Fruit fly (Drosophila melanogaster) whole organism, embryonic: Measurements from ENCODE around the gene Obp99a.

Source experiments
- BtbVII ChIP-seq: fragments of 200-800 bp; sonication (Bioruptor generic); optimal IDR thresholded peaks from 3 replicates; lab custom pipeline; 2017; ENCODE audit warnings: missing biosample characterization, mild to moderate bottlenecking, missing genetic modification characterization
- CG10147 ChIP-seq: fragments of 200-800 bp; sonication (Bioruptor generic); optimal IDR thresholded peaks from 2 replicates; lab custom pipeline; 2019; ENCODE audit warnings: missing biosample characterization, mild to moderate bottlenecking, missing genetic modification characterization, moderate library complexity
- CG1024 ChIP-seq: fragments of 200-800 bp; sonication (Bioruptor generic); IDR thresholded peaks from 2 replicates; pipeline ENCODE4 v1.3.6; 2022; ENCODE audit warnings: missing biosample characterization, missing genetic modification characterization
- CG10979 ChIP-seq: fragments of 200-800 bp; sonication (Bioruptor generic); optimal IDR thresholded peaks from 2 replicates; lab custom pipeline; 2018; ENCODE audit warnings: missing biosample characterization, mild to moderate bottlenecking, missing genetic modification characterization, moderate library complexity
- CG11398 ChIP-seq: fragments of 200-800 bp; sonication (Bioruptor generic); optimal IDR thresholded peaks from 2 replicates; lab custom pipeline; 2016; ENCODE audit warnings: missing biosample characterization, missing genetic modification characterization
- CG12104 ChIP-seq: fragments of 200-800 bp; sonication (Bioruptor generic); optimal IDR thresholded peaks from 3 replicates; lab custom pipeline; 2016; ENCODE audit warnings: missing biosample characterization, missing genetic modification characterization
- CG12155 ChIP-seq: fragments of 200-800 bp; sonication (Bioruptor generic); optimal IDR thresholded peaks from 3 replicates; lab custom pipeline; 2016; ENCODE audit warnings: missing biosample characterization, missing genetic modification characterization
- CG13424 ChIP-seq: fragments of 200-800 bp; sonication (Bioruptor generic); optimal IDR thresholded peaks from 2 replicates; lab custom pipeline; 2019; ENCODE audit warnings: missing biosample characterization, mild to moderate bottlenecking, missing genetic modification characterization, moderate library complexity
- CG13894 ChIP-seq: fragments of 200-800 bp; sonication (Bioruptor generic); optimal IDR thresholded peaks from 3 replicates; lab custom pipeline; 2018; ENCODE audit warnings: missing biosample characterization, mild to moderate bottlenecking, missing genetic modification characterization, moderate library complexity
- CG15514 ChIP-seq: fragments of 200-800 bp; sonication (Bioruptor generic); optimal IDR thresholded peaks from 3 replicates; lab custom pipeline; 2017; ENCODE audit warnings: missing biosample characterization, missing genetic modification characterization, mild to moderate bottlenecking, moderate library complexity, missing genetic modification reagents
- CG1603 ChIP-seq: fragments of 200-800 bp; sonication (Bioruptor generic); optimal IDR thresholded peaks from 2 replicates; lab custom pipeline; 2019; ENCODE audit warnings: missing biosample characterization, mild to moderate bottlenecking, missing genetic modification characterization, moderate library complexity
- CG16779 ChIP-seq: fragments of 200-800 bp; sonication (Bioruptor generic); IDR thresholded peaks from 2 replicates; pipeline ENCODE4 v1.3.6; 2022; ENCODE audit warnings: missing biosample characterization, missing genetic modification characterization
- CG17359 ChIP-seq: fragments of 200-800 bp; sonication (Bioruptor generic); optimal IDR thresholded peaks from 3 replicates; lab custom pipeline; 2018; ENCODE audit warnings: missing biosample characterization, mild to moderate bottlenecking, missing genetic modification characterization, moderate library complexity
- CG18619 ChIP-seq: fragments of 200-800 bp; sonication (Bioruptor generic); optimal IDR thresholded peaks from 3 replicates; lab custom pipeline; 2017; ENCODE audit warnings: missing biosample characterization, mild to moderate bottlenecking, missing genetic modification characterization
- CG34224 ChIP-seq: fragments of 200-800 bp; sonication (Bioruptor generic); IDR thresholded peaks from 3 replicates; pipeline ENCODE4 v1.3.6; 2022; ENCODE audit warnings: missing biosample characterization, missing genetic modification characterization; ENCODE audit not compliant: partially characterized antibody
- CG4404 ChIP-seq: fragments of 200-800 bp; sonication (Bioruptor generic); IDR thresholded peaks from 2 replicates; pipeline ENCODE4 v1.3.6; 2022; ENCODE audit warnings: missing biosample characterization, missing genetic modification characterization
- CG4424 ChIP-seq: fragments of 200-800 bp; sonication (Bioruptor generic); optimal IDR thresholded peaks from 3 replicates; lab custom pipeline; 2016; ENCODE audit warnings: missing biosample characterization, missing genetic modification characterization
- CG5180 ChIP-seq: fragments of 200-800 bp; sonication (Bioruptor generic); optimal IDR thresholded peaks from 3 replicates; lab custom pipeline; 2017; ENCODE audit warnings: missing biosample characterization, missing genetic modification characterization, mild to moderate bottlenecking, moderate library complexity, missing genetic modification reagents
- CG7786 ChIP-seq: fragments of 200-800 bp; sonication (Bioruptor generic); optimal IDR thresholded peaks from 2 replicates; lab custom pipeline; 2016; ENCODE audit warnings: missing biosample characterization, missing genetic modification characterization
- CG8359 ChIP-seq: fragments of 200-800 bp; sonication (Bioruptor generic); optimal IDR thresholded peaks from 2 replicates; lab custom pipeline; 2017; ENCODE audit warnings: missing biosample characterization, mild to moderate bottlenecking, missing genetic modification characterization, borderline replicate concordance
- CG9215 ChIP-seq: fragments of 200-800 bp; sonication (Bioruptor generic); IDR thresholded peaks from 2 replicates; pipeline ENCODE4 v1.3.6; 2022; ENCODE audit warnings: missing biosample characterization, missing genetic modification characterization
- CG9727 ChIP-seq: fragments of 200-800 bp; sonication (Bioruptor generic); optimal IDR thresholded peaks from 3 replicates; lab custom pipeline; 2017; ENCODE audit warnings: missing biosample characterization, mild to moderate bottlenecking, missing genetic modification characterization
- CG9817 ChIP-seq: fragments of 200-800 bp; sonication (Bioruptor generic); optimal IDR thresholded peaks from 2 replicates; lab custom pipeline; 2018; ENCODE audit warnings: missing biosample characterization, mild to moderate bottlenecking, missing genetic modification characterization, moderate library complexity
- CG9932 ChIP-seq: fragments of 200-800 bp; sonication (Bioruptor generic); IDR thresholded peaks from 2 replicates; pipeline ENCODE4 v1.3.6; 2022; ENCODE audit warnings: missing biosample characterization, missing genetic modification characterization
- Dek ChIP-seq: fragments of 200-800 bp; sonication (Bioruptor generic); optimal IDR thresholded peaks from 3 replicates; lab custom pipeline; 2019; ENCODE audit warnings: missing biosample characterization, mild to moderate bottlenecking, missing genetic modification characterization, moderate library complexity
- HHEX ChIP-seq: fragments of 200-800 bp; sonication (Bioruptor generic); optimal IDR thresholded peaks from 3 replicates; lab custom pipeline; 2017; ENCODE audit warnings: missing biosample characterization, mild to moderate bottlenecking, missing genetic modification characterization, missing genetic modification reagents
- HLH4C ChIP-seq: fragments of 200-800 bp; sonication (Bioruptor generic); IDR thresholded peaks from 3 replicates; pipeline ENCODE4 v1.3.6; 2022; ENCODE audit warnings: missing biosample characterization, missing genetic modification characterization; ENCODE audit not compliant: partially characterized antibody
- Hmx ChIP-seq: fragments of 200-800 bp; sonication (Bioruptor generic); optimal IDR thresholded peaks from 2 replicates; lab custom pipeline; 2016; ENCODE audit warnings: missing biosample characterization, missing genetic modification characterization
- MTF-1 ChIP-seq: fragments of 200-800 bp; sonication (Bioruptor generic); optimal IDR thresholded peaks from 2 replicates; lab custom pipeline; 2018; ENCODE audit warnings: missing biosample characterization, mild to moderate bottlenecking, missing genetic modification characterization, borderline replicate concordance
- Neu2 ChIP-seq: fragments of 200-800 bp; sonication (Bioruptor generic); optimal IDR thresholded peaks from 3 replicates; lab custom pipeline; 2016; ENCODE audit warnings: missing biosample characterization, missing genetic modification characterization, borderline replicate concordance
- Oli ChIP-seq: fragments of 200-800 bp; sonication (Bioruptor generic); optimal IDR thresholded peaks from 2 replicates; lab custom pipeline; 2018; ENCODE audit warnings: missing biosample characterization, mild to moderate bottlenecking, missing genetic modification characterization, moderate library complexity
- Sox100B ChIP-seq: fragments of 200-800 bp; sonication (Bioruptor generic); optimal IDR thresholded peaks from 3 replicates; lab custom pipeline; 2018; ENCODE audit warnings: missing biosample characterization, mild to moderate bottlenecking, missing genetic modification characterization
- Ssrp ChIP-seq: fragments of 200-800 bp; sonication (Bioruptor generic); optimal IDR thresholded peaks from 2 replicates; lab custom pipeline; 2018; ENCODE audit warnings: missing biosample characterization, mild to moderate bottlenecking, missing genetic modification characterization, moderate library complexity
- Xbp1 ChIP-seq: fragments of 200-800 bp; sonication (Bioruptor generic); optimal IDR thresholded peaks from 3 replicates; lab custom pipeline; 2016; ENCODE audit warnings: missing biosample characterization, mild to moderate bottlenecking, missing genetic modification characterization
- amos ChIP-seq: fragments of 200-800 bp; sonication (Bioruptor generic); IDR thresholded peaks from 2 replicates; pipeline ENCODE4 v1.3.6; 2022; ENCODE audit warnings: missing biosample characterization, missing genetic modification characterization; ENCODE audit not compliant: partially characterized antibody
- az2 ChIP-seq: fragments of 200-800 bp; sonication (Bioruptor generic); optimal IDR thresholded peaks from 3 replicates; lab custom pipeline; 2016; ENCODE audit warnings: missing biosample characterization, missing genetic modification characterization
- crc ChIP-seq: fragments of 200-800 bp; sonication (Bioruptor generic); optimal IDR thresholded peaks from 2 replicates; lab custom pipeline; 2016; ENCODE audit warnings: missing biosample characterization, missing genetic modification characterization
- eyg ChIP-seq: fragments of 200-800 bp; sonication (Bioruptor generic); optimal IDR thresholded peaks from 3 replicates; lab custom pipeline; 2016; ENCODE audit warnings: missing biosample characterization, missing genetic modification characterization
- fd96Cb ChIP-seq: fragments of 200-800 bp; sonication (Bioruptor generic); optimal IDR thresholded peaks from 2 replicates; lab custom pipeline; 2018; ENCODE audit warnings: missing biosample characterization, mild to moderate bottlenecking, missing genetic modification characterization, moderate library complexity
- grau ChIP-seq: fragments of 200-800 bp; optimal IDR thresholded peaks from 3 replicates; lab custom pipeline; 2019; ENCODE audit warnings: missing biosample characterization, mild to moderate bottlenecking, missing genetic modification characterization, moderate library complexity
- her ChIP-seq: fragments of 200-800 bp; sonication (Bioruptor generic); optimal IDR thresholded peaks from 2 replicates; lab custom pipeline; 2016; ENCODE audit warnings: missing biosample characterization, missing genetic modification characterization
- lab ChIP-seq: fragments of 200-800 bp; sonication (Bioruptor generic); optimal IDR thresholded peaks from 3 replicates; lab custom pipeline; 2017; ENCODE audit warnings: missing biosample characterization, missing genetic modification characterization, mild to moderate bottlenecking, moderate library complexity, missing genetic modification reagents
- pan ChIP-seq, 4 experiments: fragments of >200 bp in 3 of 4; fragments of 200-800 bp in 1 of 4; sonication (Bioruptor generic) in 1 of 4; optimal IDR thresholded peaks in 3 of 4; IDR thresholded peaks in 1 of 4; 2 replicates each; pipeline versions ENCODE4 v1.3.6 to Lab custom; 2017 to 2022; ENCODE audit warnings: missing biosample characterization in 2 of 4, missing genetic modification characterization in 2 of 4, mixed read lengths in 1 of 4
- pnt ChIP-seq: fragments of 200-800 bp; sonication (Bioruptor generic); optimal IDR thresholded peaks from 3 replicates; lab custom pipeline; 2016; ENCODE audit warnings: missing biosample characterization, missing genetic modification characterization
- sisA ChIP-seq: fragments of 200-800 bp; sonication (Bioruptor generic); IDR thresholded peaks from 2 replicates; pipeline ENCODE4 v1.3.6; 2022; ENCODE audit warnings: missing biosample characterization, missing genetic modification characterization
- tap ChIP-seq: fragments of 200-800 bp; optimal IDR thresholded peaks from 3 replicates; lab custom pipeline; 2019; ENCODE audit warnings: missing biosample characterization, mild to moderate bottlenecking, missing genetic modification characterization, moderate library complexity
- tio ChIP-seq: fragments of 200-800 bp; sonication (Bioruptor generic); optimal IDR thresholded peaks from 2 replicates; lab custom pipeline; 2017; ENCODE audit warnings: missing biosample characterization, missing genetic modification characterization, inconsistent platforms
- trh ChIP-seq: fragments of 200-800 bp; sonication (Bioruptor generic); optimal IDR thresholded peaks from 2 replicates; lab custom pipeline; 2016; ENCODE audit warnings: missing biosample characterization, missing genetic modification characterization
- wek ChIP-seq: fragments of 200-800 bp; sonication (Bioruptor generic); optimal IDR thresholded peaks from 3 replicates; lab custom pipeline; 2018; ENCODE audit warnings: missing biosample characterization, mild to moderate bottlenecking, missing genetic modification characterization, moderate library complexity

Obp99a gene

dm6 chr3R:29625883-29626282, 45.6 kb upstream of the Obp99a start (continued):
- peak; percentile 18 for TF ChIP-seq tio
- no peak for TF ChIP-seq amos (GFP tag; lab: Robert Waterston, UW)
- TF ChIP-seq CG12104 (GFP tag; lab: Kevin White, UChicago), result no peak
- TF ChIP-seq CG7786, result no peak
- no peak for TF ChIP-seq Sox100B
- peak; percentile 33; the same call in 1 of the 2 replicates for TF ChIP-seq sisA (GFP tag; lab: Robert Waterston, UW)
- no peak for TF ChIP-seq Neu2 (GFP tag; lab: Kevin White, UChicago)
- no peak for TF ChIP-seq CG34224 (GFP tag; lab: Robert Waterston, UW)
- peak; percentile 21 for TF ChIP-seq tap (tag; lab: Kevin White, UChicago)
- TF ChIP-seq CG15514 (GFP tag; lab: Kevin White, UChicago), result peak; percentile 17
- TF ChIP-seq Xbp1 (GFP tag; lab: Kevin White, UChicago), result peak; percentile 37
- TF ChIP-seq CG17359, result peak; percentile 35
- no peak for TF ChIP-seq CG11398
- TF ChIP-seq Hmx (GFP tag; lab: Kevin White, UChicago), result no peak
- TF ChIP-seq az2 (GFP tag; lab: Kevin White, UChicago), result peak; percentile 40
- TF ChIP-seq CG1024 (GFP tag; lab: Robert Waterston, UW), result 0 out of 2 replicates have a peak, but pooled peaks have one; percentile 10
- peak; percentile 45 for TF ChIP-seq grau (tag; lab: Kevin White, UChicago)
- peak; percentile 41 for TF ChIP-seq CG13424 (tag; lab: Kevin White, UChicago)
- TF ChIP-seq CG9932 (GFP tag; lab: Robert Waterston, UW), result no peak
- peak; percentile 28 for TF ChIP-seq CG10979 (tag; lab: Kevin White, UChicago)
- TF ChIP-seq CG18619 (GFP tag; lab: Kevin White, UChicago), result peak; percentile 7
- TF ChIP-seq lab (GFP tag; lab: Kevin White, UChicago), result peak; percentile 76
- peak; percentile 50 for TF ChIP-seq CG1603 (tag; lab: Kevin White, UChicago)
- TF ChIP-seq BtbVII (GFP tag; lab: Kevin White, UChicago), result peak; percentile 26
- TF ChIP-seq trh (GFP tag; lab: Kevin White, UChicago), result no peak
- no peak for TF ChIP-seq CG16779 (GFP tag; lab: Robert Waterston, UW)
- no peak for TF ChIP-seq pan (optimal IDR thresholded peaks at IDR 0.05; lab: Kevin White, UChicago)
- peak in 1 of 2 experiments; percentile 49 for TF ChIP-seq pan (GFP tag; optimal IDR thresholded peaks at IDR 0.05 in 1 of 2, IDR thresholded peaks at IDR 0.05 in 1 of 2)
- no peak for TF ChIP-seq CG5180 (GFP tag; lab: Kevin White, UChicago)
- TF ChIP-seq CG9727 (GFP tag; lab: Kevin White, UChicago), result peak; percentile 30
- no peak for TF ChIP-seq wek (GFP tag; lab: Kevin White, UChicago)
- 0 out of 2 replicates have a peak, but pooled peaks have one; percentile 13 for TF ChIP-seq CG9215 (GFP tag; lab: Robert Waterston, UW)
- TF ChIP-seq CG8359 (GFP tag; lab: Kevin White, UChicago), result no peak
- TF ChIP-seq Ssrp, result peak; percentile 30
- TF ChIP-seq pnt, result no peak
- TF ChIP-seq her (GFP tag; lab: Kevin White, UChicago), result no peak
- peak; percentile 45 for TF ChIP-seq CG4424
- TF ChIP-seq Oli (tag; lab: Kevin White, UChicago), result peak; percentile 26
- no peak for TF ChIP-seq MTF-1 (GFP tag; lab: Kevin White, UChicago)
- TF ChIP-seq CG10147 (GFP tag; lab: Kevin White, UChicago), result peak; percentile 38
- no peak for TF ChIP-seq CG13894 (tag; lab: Kevin White, UChicago)
- peak; percentile 14 for TF ChIP-seq fd96Cb (tag; lab: Kevin White, UChicago)
- TF ChIP-seq eyg (GFP tag; lab: Kevin White, UChicago), result no peak
- peak; percentile 9 for TF ChIP-seq CG12155 (GFP tag; lab: Kevin White, UChicago)
- TF ChIP-seq HLH4C (GFP tag; lab: Robert Waterston, UW), result no peak
- peak; percentile 15 for TF ChIP-seq Dek (tag; lab: Kevin White, UChicago)
- peak; percentile 24 for TF ChIP-seq HHEX
- TF ChIP-seq CG9817 (tag; lab: Kevin White, UChicago), result peak; percentile 28
- no peak; the same call in 1 of the 2 replicates for TF ChIP-seq CG4404 (GFP tag; lab: Robert Waterston, UW)
- TF ChIP-seq crc (GFP tag; lab: Kevin White, UChicago), result no peak
